Worm (Caenorhabditis elegans) whole organism, mixed stage, embryonic: ENCODE data around the gene F53H4.4.

Experiments used
- ceh-83 ChIP-seq: fragments of 200-800 bp; sonication (Bioruptor generic); optimal IDR thresholded peaks from 2 replicates; lab custom pipeline; 2018; ENCODE audit warnings: mild to moderate bottlenecking, missing genetic modification characterization, missing compliant biosample characterization
- cnd-1 ChIP-seq: fragments of 200-800 bp; sonication (Bioruptor generic); optimal IDR thresholded peaks from 2 replicates; lab custom pipeline; 2018; ENCODE audit warnings: mild to moderate bottlenecking, missing genetic modification characterization, missing compliant biosample characterization
- drap-1 ChIP-seq: fragments of 200-800 bp; sonication (Bioruptor generic); optimal IDR thresholded peaks from 3 replicates; lab custom pipeline; 2018; ENCODE audit warnings: mild to moderate bottlenecking, missing genetic modification characterization, missing compliant biosample characterization
- elt-1 ChIP-seq: sonication (generic microtip); optimal IDR thresholded peaks from 2 replicates; lab custom pipeline; 2017; ENCODE audit warnings: missing genetic modification characterization, mild to moderate bottlenecking, missing compliant biosample characterization, antibody characterized with exemption, moderate library complexity, borderline replicate concordance; ENCODE audit not compliant: insufficient read depth
- ham-2 ChIP-seq: fragments of 200-800 bp; sonication (Bioruptor generic); optimal IDR thresholded peaks from 2 replicates; lab custom pipeline; 2018; ENCODE audit warnings: mild to moderate bottlenecking, missing genetic modification characterization, missing compliant biosample characterization
- hlh-1 ChIP-seq: fragments of 150-350 bp; optimal IDR thresholded peaks from 2 replicates; lab custom pipeline; 2014; ENCODE audit warnings: missing biosample characterization, missing genetic modification reagents, missing genetic modification characterization
- lin-13 ChIP-seq: fragments of 150-350 bp; optimal IDR thresholded peaks from 2 replicates; lab custom pipeline; 2014; ENCODE audit warnings: missing biosample characterization, missing genetic modification characterization
- lsy-2 ChIP-seq: fragments of 150-350 bp; optimal IDR thresholded peaks from 2 replicates; lab custom pipeline; 2014; ENCODE audit warnings: missing biosample characterization, missing genetic modification characterization
- mab-5 ChIP-seq: fragments of 150-350 bp; optimal IDR thresholded peaks from 2 replicates; lab custom pipeline; 2014; ENCODE audit warnings: missing biosample characterization, missing genetic modification characterization
- mep-1 ChIP-seq: fragments of 150-350 bp; optimal IDR thresholded peaks from 2 replicates; lab custom pipeline; 2017; ENCODE audit warnings: missing biosample characterization, missing genetic modification reagents, missing genetic modification characterization, inconsistent platforms
- nhr-2 ChIP-seq: fragments of 150-350 bp; optimal IDR thresholded peaks from 2 replicates; lab custom pipeline; 2014; ENCODE audit warnings: missing biosample characterization, missing genetic modification characterization
- nhr-76 ChIP-seq: sonication (generic microtip); optimal IDR thresholded peaks from 2 replicates; lab custom pipeline; 2017; ENCODE audit warnings: missing biosample characterization, missing genetic modification characterization
- pha-4 ChIP-seq: fragments of 150-350 bp; optimal IDR thresholded peaks from 2 replicates; lab custom pipeline; 2018; ENCODE audit warnings: missing biosample characterization, missing genetic modification reagents, missing genetic modification characterization
- sem-2 ChIP-seq: fragments of 200-800 bp; sonication (Bioruptor generic); optimal IDR thresholded peaks from 2 replicates; lab custom pipeline; 2018; ENCODE audit warnings: mild to moderate bottlenecking, missing genetic modification characterization, missing compliant biosample characterization
- snpc-4 ChIP-seq: fragments of 150-350 bp; optimal IDR thresholded peaks from 2 replicates; lab custom pipeline; 2014; ENCODE audit warnings: missing biosample characterization, missing genetic modification characterization
- unc-120 ChIP-seq: sonication (generic microtip); optimal IDR thresholded peaks from 2 replicates; lab custom pipeline; 2017; ENCODE audit warnings: missing genetic modification characterization, missing compliant biosample characterization; ENCODE audit not compliant: poor library complexity, severe bottlenecking
- unc-62 ChIP-seq: fragments of 150-350 bp; optimal IDR thresholded peaks from 2 replicates; lab custom pipeline; 2014; ENCODE audit warnings: missing biosample characterization, missing genetic modification reagents, missing genetic modification characterization

Gene F53H4.4

ce11 chrX:15915774-15916173 lies 49.6 kb downstream of the F53H4.4 start:
- TF ChIP-seq drap-1 (GFP tag; lab: Kevin White, UChicago) (no peak), mep-1 (no peak), unc-62 (GFP tag; lab: Kevin White, UChicago) (no peak), ceh-83 (GFP tag; lab: Kevin White, UChicago) (no peak), cnd-1 (no peak), unc-120 (tag; lab: Kevin White, UChicago) (no peak), snpc-4 (tag; lab: Kevin White, UChicago) (no peak), sem-2 (GFP tag; lab: Kevin White, UChicago) (no peak), nhr-76 (tag; lab: Kevin White, UChicago) (no peak), hlh-1 (tag; lab: Kevin White, UChicago) (no peak)

ce11 chrX:15917000-15917399 lies 50.8 kb downstream of the F53H4.4 start, which contains the start of the genes F31B9.4 and F31B9.2:
Gene F31B9.4, minus strand, starts transcription at chrX:15917100.
Gene F31B9.2, plus strand, starts transcription at chrX:15917367.
- TF ChIP-seq cnd-1 = no peak
- no peak for TF ChIP-seq mep-1
- no peak for TF ChIP-seq pha-4 (tag; lab: Kevin White, UChicago)
- no peak for TF ChIP-seq mab-5 (tag; lab: Kevin White, UChicago)
- no peak for TF ChIP-seq lsy-2 (tag; lab: Kevin White, UChicago)
- no peak for TF ChIP-seq nhr-76 (tag; lab: Kevin White, UChicago)
- no peak for TF ChIP-seq nhr-2 (tag; lab: Kevin White, UChicago)
- TF ChIP-seq lin-13 (tag; lab: Kevin White, UChicago) = no peak
- TF ChIP-seq ham-2 (GFP tag; lab: Kevin White, UChicago) = no peak
- TF ChIP-seq ceh-83 (GFP tag; lab: Kevin White, UChicago) = no peak
- no peak for TF ChIP-seq elt-1 (tag; lab: Kevin White, UChicago)
